Fruit fly (Drosophila melanogaster) Kc167 (cell line): Measurements from ENCODE around the gene CG33269.

Experiments
- Sin3A ChIP-seq: fragments of >200 bp; optimal IDR thresholded peaks from 2 replicates; lab custom pipeline; 2018; ENCODE audit warnings: missing external identifiers
- psq ChIP-seq: fragments of >200 bp; optimal IDR thresholded peaks from 2 replicates; lab custom pipeline; 2017; ENCODE audit warnings: missing external identifiers

- no peak for TF ChIP-seq psq (lab: Kevin White, UChicago)
- no peak for TF ChIP-seq Sin3A (lab: Kevin White, UChicago)
Observed at dm6 chr3L:11555662-11556460, 26.1 kb downstream of the CG33269 start.
